Fruit fly (Drosophila melanogaster): ENCODE data around the gene CG9784.

The CG9784 gene

DNA sequence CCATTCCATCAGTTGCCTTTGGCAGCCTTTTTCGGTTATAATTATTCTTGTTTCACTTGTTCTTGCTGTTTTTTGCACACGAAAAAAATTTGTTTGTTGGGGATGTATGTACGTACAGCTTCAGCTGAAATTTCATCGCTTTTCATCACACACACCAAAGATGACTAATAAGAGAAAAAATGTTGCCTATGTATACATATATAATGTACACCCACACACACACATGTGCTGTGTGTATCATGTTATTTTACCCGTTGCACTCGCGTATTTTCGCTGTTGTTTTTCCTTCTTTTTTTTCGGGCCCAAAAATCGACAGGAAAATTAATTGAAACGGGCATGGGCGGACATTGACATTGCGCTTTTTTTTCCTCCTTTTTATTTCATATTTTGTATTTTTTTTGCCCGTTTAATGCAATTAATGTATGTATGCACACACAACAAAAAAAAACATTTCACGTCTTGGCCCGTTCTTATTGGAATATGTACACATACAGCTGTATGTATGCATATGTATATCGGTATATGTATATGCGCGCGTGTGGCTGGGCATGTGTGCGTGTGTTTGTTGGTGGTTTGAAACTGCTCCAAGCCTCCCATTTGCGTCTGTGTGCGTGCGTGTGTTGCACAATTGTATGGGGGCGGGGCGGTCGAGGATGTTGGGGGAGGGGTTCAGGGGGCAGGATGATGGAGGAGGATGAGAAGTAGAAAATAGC is 12.7 kb downstream of the CG9784 start (continued):
- TF ChIP-seq nerfin-2 (GFP tag; IDR thresholded peaks at IDR 0.05; ENCODE audit: partially characterized antibody) (no peak), CG2199 (GFP tag; IDR thresholded peaks at IDR 0.05) (no peak)

DNA sequence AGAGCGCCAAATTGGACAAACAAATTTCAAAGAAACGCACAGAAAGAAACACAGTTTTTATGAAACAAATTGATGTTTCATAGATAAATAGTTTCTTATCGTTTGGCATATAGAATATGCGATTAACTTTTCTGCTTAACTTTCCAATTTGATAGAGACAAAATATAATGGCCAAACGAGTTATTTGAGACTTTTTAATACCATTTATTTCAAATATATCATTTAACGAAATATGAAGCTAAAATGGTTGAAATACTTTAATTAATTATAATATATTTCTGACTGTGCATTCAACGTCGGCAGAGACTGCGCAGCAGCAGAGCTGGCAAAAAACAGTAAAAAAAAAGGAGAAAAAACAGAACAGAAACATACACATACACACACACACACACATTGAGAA is 13.4 kb downstream of the CG9784 start:
- TF ChIP-seq zf30C (GFP tag; optimal IDR thresholded peaks at IDR 0.05) = peak; percentile 25
- TF ChIP-seq Hsf (GFP tag; optimal IDR thresholded peaks at IDR 0.05) = peak; percentile 2
- TF ChIP-seq scrt (GFP tag; optimal IDR thresholded peaks at IDR 0.05) = peak; percentile 11
- TF ChIP-seq PHDP (tag; optimal IDR thresholded peaks at IDR 0.05) = peak; percentile 6
- no peak for TF ChIP-seq rib (GFP tag; IDR thresholded peaks at IDR 0.05)
- no peak for TF ChIP-seq Fer3 (tag; optimal IDR thresholded peaks at IDR 0.05)
- peak; percentile 12 for TF ChIP-seq lilli (GFP tag; optimal IDR thresholded peaks at IDR 0.05)
- peak; percentile 23 for TF ChIP-seq CG6813 (GFP tag; optimal IDR thresholded peaks at IDR 0.05)
- TF ChIP-seq CG32532 (GFP tag; IDR thresholded peaks at IDR 0.05) = peak; percentile 55; the same call in 1 of the 2 replicates
- TF ChIP-seq Sox100B (GFP tag; optimal IDR thresholded peaks at IDR 0.05) = peak; percentile 17
- TF ChIP-seq cwo (GFP tag; optimal IDR thresholded peaks at IDR 0.05) = peak; percentile 19
- TF ChIP-seq Hr51 (GFP tag; optimal IDR thresholded peaks at IDR 0.05) = peak in 1 of 2 experiments; percentile 53
- TF ChIP-seq dmrt99B (tag; optimal IDR thresholded peaks at IDR 0.05) = peak; percentile 45
- TF ChIP-seq CG14050 (GFP tag; IDR thresholded peaks at IDR 0.05) = no peak
- TF ChIP-seq CG12155 (GFP tag; optimal IDR thresholded peaks at IDR 0.05) = peak; percentile 0
- TF ChIP-seq dysf (GFP tag; IDR thresholded peaks at IDR 0.05) = peak; percentile 52; the same call in 2 of the 3 replicates
- TF ChIP-seq CG9817 (tag; optimal IDR thresholded peaks at IDR 0.05) = peak; percentile 15
- peak; percentile 24 for TF ChIP-seq CoRest (tag; optimal IDR thresholded peaks at IDR 0.05)
- TF ChIP-seq tup (GFP tag; optimal IDR thresholded peaks at IDR 0.05) = no peak
- TF ChIP-seq oc (tag; optimal IDR thresholded peaks at IDR 0.05) = no peak
- no peak for TF ChIP-seq Aef1 (GFP tag; IDR thresholded peaks at IDR 0.05)
- no peak for TF ChIP-seq CG7357 (GFP tag; IDR thresholded peaks at IDR 0.05)
- TF ChIP-seq CG2712 (tag; optimal IDR thresholded peaks at IDR 0.05) = peak; percentile 5
- peak; percentile 45 for TF ChIP-seq Meics (GFP tag; optimal IDR thresholded peaks at IDR 0.05)
- TF ChIP-seq caup (GFP tag; optimal IDR thresholded peaks at IDR 0.05; ENCODE audit: severe bottlenecking) = peak; percentile 5
- TF ChIP-seq CG18262 (tag; optimal IDR thresholded peaks at IDR 0.05) = peak; percentile 9
- peak; percentile 9 for TF ChIP-seq unpg (GFP tag; optimal IDR thresholded peaks at IDR 0.05)
- TF ChIP-seq CG13894 (tag; optimal IDR thresholded peaks at IDR 0.05) = peak; percentile 11
- peak; percentile 43 for TF ChIP-seq CG15269 (tag; optimal IDR thresholded peaks at IDR 0.05)
- peak; percentile 43 for TF ChIP-seq CG2120 (GFP tag; optimal IDR thresholded peaks at IDR 0.05)
- peak; percentile 44; the same call in 1 of the 2 replicates for TF ChIP-seq Ada2b (GFP tag; IDR thresholded peaks at IDR 0.05)
- peak; percentile 63 for TF ChIP-seq CG18599 (GFP tag; optimal IDR thresholded peaks at IDR 0.05)
- TF ChIP-seq sqz (GFP tag; optimal IDR thresholded peaks at IDR 0.05) = peak; percentile 50
- TF ChIP-seq CG3281 (GFP tag; optimal IDR thresholded peaks at IDR 0.05) = peak; percentile 32
- peak; percentile 1 for TF ChIP-seq BtbVII (GFP tag; optimal IDR thresholded peaks at IDR 0.05)
- peak; percentile 16 for TF ChIP-seq CG6765 (GFP tag; optimal IDR thresholded peaks at IDR 0.05)
- TF ChIP-seq Atf6 (GFP tag; IDR thresholded peaks at IDR 0.05) = 0 out of 2 replicates have a peak, but pooled peaks have one; percentile 12
- TF ChIP-seq Ptx1 (GFP tag; IDR thresholded peaks at IDR 0.05) = 0 out of 2 replicates have a peak, but pooled peaks have one; percentile 16
- TF ChIP-seq nau (GFP tag; optimal IDR thresholded peaks at IDR 0.05) = no peak
- peak; percentile 1 for TF ChIP-seq CG10267 (tag; optimal IDR thresholded peaks at IDR 0.05)
- TF ChIP-seq hkb (optimal IDR thresholded peaks at IDR 0.05) = no peak
- peak; percentile 45 for TF ChIP-seq hkb (GFP tag; IDR thresholded peaks at IDR 0.05)
- peak; percentile 20 for TF ChIP-seq CG17359 (tag; optimal IDR thresholded peaks at IDR 0.05)
- 0 out of 2 replicates have a peak, but pooled peaks have one; percentile 5 for TF ChIP-seq Rfx (GFP tag; IDR thresholded peaks at IDR 0.05)
